Worm (Caenorhabditis elegans) whole organism, midembryonic: ENCODE measurements around the gene emb-30.

Experiments
- cog-1 ChIP-seq: sonication (generic microtip); optimal IDR thresholded peaks from 2 replicates; lab custom pipeline; 2016; ENCODE audit warnings: missing genetic modification characterization, missing compliant biosample characterization
- flt-1 ChIP-seq: fragments of 200-800 bp; sonication (Bioruptor generic); IDR thresholded peaks from 2 replicates; pipeline ENCODE4 v1.3.6; 2022; ENCODE audit warnings: missing genetic modification characterization, missing compliant biosample characterization
- klf-2 ChIP-seq: fragments of 200-800 bp; sonication (Bioruptor generic); conservative IDR thresholded peaks from 2 replicates; pipeline ENCODE4 v1.3.6; 2022; ENCODE audit warnings: missing genetic modification reagents, missing genetic modification characterization, missing compliant biosample characterization
- ztf-23 ChIP-seq: fragments of 200-800 bp; sonication (Bioruptor generic); IDR thresholded peaks from 2 replicates; pipeline ENCODE4 v1.3.6; 2022; ENCODE audit warnings: missing genetic modification reagents, missing genetic modification characterization, missing compliant biosample characterization

ce11 chrIII:9442846-9443245 is 1.6 kb upstream of the emb-30 start:
- no peak for TF ChIP-seq ztf-23 (GFP tag; lab: Robert Waterston, UW)
- no peak for TF ChIP-seq cog-1 (tag; lab: Kevin White, UChicago)
- TF ChIP-seq flt-1 (GFP tag; lab: Robert Waterston, UW), result no peak
- TF ChIP-seq klf-2 (GFP tag; lab: Robert Waterston, UW), result no peak
